Worm (Caenorhabditis elegans): Measurements from ENCODE around the gene ZC196.5.

Gene ZC196.5

ce11 chrV:8765938-8766337 lies 36.7 kb downstream of the ZC196.5 start, which contains the start of gene B0507.9:
Gene B0507.9, minus strand, starts transcription at chrV:8766038.
- no peak for TF ChIP-seq nhr-11 (tag; optimal IDR thresholded peaks at IDR 0.05)
- TF ChIP-seq Y5F2A.4 (GFP tag; optimal IDR thresholded peaks at IDR 0.05) = no peak
- TF ChIP-seq aly-2 (tag; optimal IDR thresholded peaks at IDR 0.05) = no peak
- TF ChIP-seq ceh-82 (tag; optimal IDR thresholded peaks at IDR 0.05) = no peak
- TF ChIP-seq F44E2.7 (GFP tag; IDR thresholded peaks at IDR 0.05) = no peak
- no peak for TF ChIP-seq lin-15B (tag; optimal IDR thresholded peaks at IDR 0.05)
- TF ChIP-seq ceh-28 (tag; optimal IDR thresholded peaks at IDR 0.05) = no peak
- no peak for TF ChIP-seq vab-7 (GFP tag; IDR thresholded peaks at IDR 0.05)
- TF ChIP-seq snpc-1.2 (GFP tag; IDR thresholded peaks at IDR 0.05) = no peak
- TF ChIP-seq T26A8.4 (GFP tag; IDR thresholded peaks at IDR 0.05) = no peak

ce11 chrV:8767041-8767440 lies 37.8 kb downstream of the ZC196.5 start:
- TF ChIP-seq snpc-1.2 (GFP tag; IDR thresholded peaks at IDR 0.05) = no peak
- no peak for TF ChIP-seq php-3 (GFP tag; IDR thresholded peaks at IDR 0.05)
- TF ChIP-seq unc-62 (GFP tag; optimal IDR thresholded peaks at IDR 0.05 in 1 of 2) = peak in 1 of 2 experiments; percentile 15
- no peak for TF ChIP-seq unc-62 (tag; optimal IDR thresholded peaks at IDR 0.05)
- TF ChIP-seq aha-1 (tag) = peak; percentile 90
- TF ChIP-seq zfp-2 (tag; optimal IDR thresholded peaks at IDR 0.05) = no peak
- no peak for TF ChIP-seq dpl-1 (GFP tag; optimal IDR thresholded peaks at IDR 0.05)
- TF ChIP-seq mdt-29 (GFP tag; IDR thresholded peaks at IDR 0.05) = no peak
- no peak for TF ChIP-seq F10B5.3 (tag; optimal IDR thresholded peaks at IDR 0.05)
- no peak for TF ChIP-seq dmd-8 (GFP tag; IDR thresholded peaks at IDR 0.05)
- no peak for TF ChIP-seq skn-1 (tag; optimal IDR thresholded peaks at IDR 0.05)

- TF ChIP-seq php-3 (GFP tag; IDR thresholded peaks at IDR 0.05) (peak; percentile 79), nhr-28 (tag; optimal IDR thresholded peaks at IDR 0.05) (peak; percentile 62), tra-1 (GFP tag; IDR thresholded peaks at IDR 0.05) (peak; percentile 18; the same call in 1 of the 2 replicates), nhr-48 (tag; optimal IDR thresholded peaks at IDR 0.05) (no peak), attf-4 (tag; optimal IDR thresholded peaks at IDR 0.05) (no peak), fkh-10 (GFP tag; optimal IDR thresholded peaks at IDR 0.05) (no peak), mes-2 (tag; optimal IDR thresholded peaks at IDR 0.05; ENCODE audit: poor library complexity, severe bottlenecking) (no peak), madf-9 (GFP tag; conservative IDR thresholded peaks at IDR 0.05) (no peak), nhr-77 (tag; optimal IDR thresholded peaks at IDR 0.05) (peak; percentile 51), daf-16 (GFP tag; optimal IDR thresholded peaks at IDR 0.05) (no peak), daf-16 (tag; optimal IDR thresholded peaks at IDR 0.05) (peak; percentile 92), unc-130 (GFP tag; optimal IDR thresholded peaks at IDR 0.05) (no peak), pqm-1 (tag; optimal IDR thresholded peaks at IDR 0.05) (peak; percentile 85), dve-1 (tag; optimal IDR thresholded peaks at IDR 0.05; ENCODE audit: insufficient read depth) (peak; percentile 55), zag-1 (tag; optimal IDR thresholded peaks at IDR 0.05) (no peak), dmd-6 (GFP tag; IDR thresholded peaks at IDR 0.05) (peak; percentile 18; the same call in 1 of the 2 replicates), arid-1 (GFP tag; conservative IDR thresholded peaks at IDR 0.05) (no peak), F37D6.2 (tag; optimal IDR thresholded peaks at IDR 0.05) (no peak), lin-1 (GFP tag; IDR thresholded peaks at IDR 0.05) (0 out of 2 replicates have a peak, but pooled peaks have one; percentile 25)
Measured at ce11 chrV:8767493-8767892, 38.3 kb downstream of the ZC196.5 start.

ce11 chrV:8768481-8768959 lies 39.3 kb downstream of the ZC196.5 start, which contains the start of gene B0507.3:
Gene B0507.3, plus strand, starts transcription at chrV:8768909.
- TF ChIP-seq ceh-62 (tag; optimal IDR thresholded peaks at IDR 0.05) (no peak), zfp-2 (tag; optimal IDR thresholded peaks at IDR 0.05) (no peak), aha-1 (tag) (peak; percentile 35), madf-9 (GFP tag; conservative IDR thresholded peaks at IDR 0.05) (no peak), dmd-6 (GFP tag; IDR thresholded peaks at IDR 0.05) (peak; percentile 99), nhr-48 (tag; optimal IDR thresholded peaks at IDR 0.05) (peak; percentile 55), aly-2 (tag; optimal IDR thresholded peaks at IDR 0.05) (no peak), hlh-30 (tag; optimal IDR thresholded peaks at IDR 0.05; ENCODE audit: insufficient read depth) (peak; percentile 51), spr-3 (GFP tag; optimal IDR thresholded peaks at IDR 0.05) (no peak), mdl-1 (tag; optimal IDR thresholded peaks at IDR 0.05) (peak in 1 of 2 experiments; percentile 3), ceh-28 (tag; optimal IDR thresholded peaks at IDR 0.05) (no peak), cey-2 (tag; optimal IDR thresholded peaks at IDR 0.05; ENCODE audit: borderline replicate concordance, insufficient read depth) (peak; percentile 70), daf-16 (GFP tag; optimal IDR thresholded peaks at IDR 0.05) (peak in 1 of 2 experiments; percentile 93), daf-16 (tag; optimal IDR thresholded peaks at IDR 0.05) (peak; percentile 98), dve-1 (tag; optimal IDR thresholded peaks at IDR 0.05; ENCODE audit: insufficient read depth) (peak; percentile 93), mep-1 (tag; optimal IDR thresholded peaks at IDR 0.05) (no peak), lin-39 (tag; optimal IDR thresholded peaks at IDR 0.05) (no peak), mdt-29 (GFP tag; IDR thresholded peaks at IDR 0.05) (no peak), gei-8 (GFP tag; optimal IDR thresholded peaks at IDR 0.05) (peak; percentile 17), zfp-3 (GFP tag; conservative IDR thresholded peaks at IDR 0.05) (no peak)

Measured in whole organism, L4 larva.